Fruit fly (Drosophila melanogaster): ENCODE measurements around the gene CG14431.
A peak's percentile ranks its signal among the peaks of the same experiment; 100 is the strongest.

CG14431 gene

DNA sequence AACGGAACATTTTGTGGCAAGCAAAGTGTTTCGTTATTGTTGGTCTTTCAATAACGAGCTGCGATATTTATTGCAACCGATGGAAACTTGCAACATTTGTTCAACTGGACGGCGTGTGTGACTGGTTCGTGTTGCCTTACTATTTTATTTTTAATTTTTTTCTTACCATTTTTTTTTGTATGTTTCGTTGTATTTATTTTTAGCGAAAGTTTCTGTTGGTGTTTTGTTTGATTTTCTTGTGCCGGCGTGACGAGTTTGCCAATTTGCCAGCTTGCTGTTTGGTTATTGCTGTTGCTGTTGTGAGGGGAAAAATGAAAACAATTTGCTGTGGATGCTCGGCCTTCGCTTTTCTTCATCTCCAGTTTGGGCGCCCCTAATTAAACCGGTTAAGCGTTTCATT is 1.1 kb downstream of the CG14431 start:
- TF ChIP-seq h (GFP tag; optimal IDR thresholded peaks at IDR 0.05) (no peak), dmrt93B (GFP tag; optimal IDR thresholded peaks at IDR 0.05) (no peak), Vsx2 (GFP tag; optimal IDR thresholded peaks at IDR 0.05; ENCODE audit: partially characterized antibody) (no peak), sv (GFP tag; optimal IDR thresholded peaks at IDR 0.05) (no peak), GATAd (GFP tag; optimal IDR thresholded peaks at IDR 0.05) (no peak), CrebA (GFP tag; optimal IDR thresholded peaks at IDR 0.05; ENCODE audit: borderline replicate concordance) (no peak), Hr78 (GFP tag; optimal IDR thresholded peaks at IDR 0.05) (no peak), brk (GFP tag; optimal IDR thresholded peaks at IDR 0.05) (no peak), jim (GFP tag; optimal IDR thresholded peaks at IDR 0.05) (no peak), N (GFP tag; optimal IDR thresholded peaks at IDR 0.05) (no peak), fru (GFP tag; optimal IDR thresholded peaks at IDR 0.05) (no peak), Jra (GFP tag; optimal IDR thresholded peaks at IDR 0.05) (no peak), Hr83 (GFP tag; optimal IDR thresholded peaks at IDR 0.05; ENCODE audit: poor library complexity, severe bottlenecking) (no peak), Sp1 (GFP tag; optimal IDR thresholded peaks at IDR 0.05) (no peak), tai (GFP tag; optimal IDR thresholded peaks at IDR 0.05) (no peak), sage (GFP tag; optimal IDR thresholded peaks at IDR 0.05) (no peak)

DNA sequence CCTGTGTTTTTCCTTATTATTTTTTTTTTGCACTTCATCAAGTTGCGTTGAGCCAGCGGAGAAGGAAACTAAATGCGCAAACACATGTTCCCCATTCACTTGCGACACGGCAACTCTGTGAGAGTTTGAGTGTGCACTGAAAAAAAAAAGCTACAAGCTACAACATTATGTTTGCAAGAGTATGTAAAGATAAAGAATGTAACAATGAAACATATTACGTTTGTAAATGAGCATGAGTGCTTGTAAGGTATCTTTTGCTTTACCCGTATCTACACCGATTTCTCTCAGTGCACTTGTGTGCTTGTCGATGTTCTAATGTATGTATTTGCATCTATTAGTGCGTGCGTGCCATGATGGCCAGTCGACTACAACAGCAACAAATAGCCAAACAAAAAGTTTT is 4.2 kb downstream of the CG14431 start:
- TF ChIP-seq h (GFP tag; optimal IDR thresholded peaks at IDR 0.05) (no peak), pan (optimal IDR thresholded peaks at IDR 0.05) (no peak), fru (GFP tag; optimal IDR thresholded peaks at IDR 0.05) (no peak), dmrt93B (GFP tag; optimal IDR thresholded peaks at IDR 0.05) (no peak), Jra (GFP tag; optimal IDR thresholded peaks at IDR 0.05) (no peak), Myc (optimal IDR thresholded peaks at IDR 0.05) (no peak), lola (GFP tag; optimal IDR thresholded peaks at IDR 0.05) (no peak), Abd-B (GFP tag; optimal IDR thresholded peaks at IDR 0.05) (no peak), CG9705 (GFP tag; optimal IDR thresholded peaks at IDR 0.05) (no peak), Sp1 (GFP tag; optimal IDR thresholded peaks at IDR 0.05) (no peak), Hr83 (GFP tag; optimal IDR thresholded peaks at IDR 0.05; ENCODE audit: poor library complexity, severe bottlenecking) (no peak), Vsx2 (GFP tag; optimal IDR thresholded peaks at IDR 0.05; ENCODE audit: partially characterized antibody) (no peak), Dif (GFP tag; optimal IDR thresholded peaks at IDR 0.05; ENCODE audit: partially characterized antibody) (no peak), Hr78 (GFP tag; optimal IDR thresholded peaks at IDR 0.05) (no peak), rgr (GFP tag; optimal IDR thresholded peaks at IDR 0.05) (no peak), ey (GFP tag; optimal IDR thresholded peaks at IDR 0.05) (no peak), brk (GFP tag; optimal IDR thresholded peaks at IDR 0.05) (no peak), woc (GFP tag; optimal IDR thresholded peaks at IDR 0.05) (no peak), jim (GFP tag; optimal IDR thresholded peaks at IDR 0.05) (no peak), foxo (GFP tag; optimal IDR thresholded peaks at IDR 0.05) (no peak)

DNA sequence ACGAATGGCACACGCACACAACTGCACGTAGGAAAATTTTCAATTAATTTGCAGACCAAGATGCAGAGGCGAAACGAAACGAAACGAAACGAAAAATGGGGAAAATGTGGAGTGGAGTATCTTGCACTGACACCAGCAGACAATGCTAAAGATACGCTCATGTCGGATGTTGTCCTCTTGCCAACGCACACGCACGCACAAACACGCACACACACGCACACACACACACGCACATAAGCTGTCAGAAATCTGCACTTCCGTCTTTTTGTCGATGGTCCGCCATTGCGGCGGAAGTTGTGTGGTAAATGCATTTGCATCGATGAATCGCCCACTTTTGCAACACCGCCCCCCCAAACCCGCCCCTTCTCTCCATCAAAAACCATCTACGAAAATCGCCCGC is 21.0 kb downstream of the CG14431 start:
- TF ChIP-seq lola (GFP tag; optimal IDR thresholded peaks at IDR 0.05): no peak
- peak; percentile 65 for TF ChIP-seq Dfd (GFP tag; optimal IDR thresholded peaks at IDR 0.05)

DNA sequence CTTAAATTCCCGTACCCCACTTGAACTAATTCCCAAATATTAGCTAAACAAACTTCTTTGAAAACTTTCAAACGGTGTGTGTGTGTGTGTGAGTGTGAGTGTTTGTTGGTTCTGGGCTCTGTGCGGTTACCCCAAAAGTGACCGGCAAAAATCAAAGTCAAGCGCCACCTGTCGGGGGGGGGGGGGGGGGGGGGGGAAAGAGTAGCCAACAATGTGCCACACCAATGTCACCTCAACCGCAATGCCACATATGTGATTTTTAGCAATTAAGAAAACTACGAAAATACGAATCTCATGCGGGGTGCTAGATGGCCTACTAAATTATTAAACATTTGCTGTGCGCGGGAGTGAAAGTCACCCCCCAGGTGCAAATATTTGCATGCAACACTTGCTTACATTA is 25.7 kb downstream of the CG14431 start:
- TF ChIP-seq dsf (GFP tag; optimal IDR thresholded peaks at IDR 0.05; ENCODE audit: borderline replicate concordance): no peak
- TF ChIP-seq Dfd (GFP tag; optimal IDR thresholded peaks at IDR 0.05): peak; percentile 90
- no peak for TF ChIP-seq psq (GFP tag; optimal IDR thresholded peaks at IDR 0.05)
- TF ChIP-seq Dif (GFP tag; optimal IDR thresholded peaks at IDR 0.05; ENCODE audit: partially characterized antibody): no peak

DNA sequence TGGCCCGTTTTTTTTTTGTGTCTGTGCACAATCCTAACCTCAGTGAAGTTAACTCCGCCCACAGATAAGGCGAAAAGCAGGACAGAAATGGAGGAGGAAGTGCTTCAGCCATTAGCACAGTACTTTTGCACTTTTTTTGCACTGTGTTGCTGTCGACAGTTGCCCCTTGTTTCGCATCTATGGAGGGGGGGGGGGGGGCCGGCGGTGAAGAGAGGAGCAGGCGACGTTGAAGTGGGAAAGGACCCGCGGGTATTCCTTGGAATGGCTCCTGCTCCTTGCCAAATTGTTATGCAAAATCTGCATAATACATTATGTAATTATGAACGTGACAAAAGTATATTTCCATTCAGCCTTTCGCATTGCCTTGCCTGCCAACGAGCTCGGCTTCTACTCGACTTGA is 28.8 kb downstream of the CG14431 start:
- TF ChIP-seq dmrt93B (GFP tag; optimal IDR thresholded peaks at IDR 0.05) (no peak), CG9705 (GFP tag; optimal IDR thresholded peaks at IDR 0.05) (no peak), Dfd (GFP tag; optimal IDR thresholded peaks at IDR 0.05) (peak; percentile 89), Hr83 (GFP tag; optimal IDR thresholded peaks at IDR 0.05; ENCODE audit: poor library complexity, severe bottlenecking) (no peak), N (GFP tag; optimal IDR thresholded peaks at IDR 0.05) (no peak), woc (GFP tag; optimal IDR thresholded peaks at IDR 0.05) (no peak), GATAd (GFP tag; optimal IDR thresholded peaks at IDR 0.05) (no peak)

DNA sequence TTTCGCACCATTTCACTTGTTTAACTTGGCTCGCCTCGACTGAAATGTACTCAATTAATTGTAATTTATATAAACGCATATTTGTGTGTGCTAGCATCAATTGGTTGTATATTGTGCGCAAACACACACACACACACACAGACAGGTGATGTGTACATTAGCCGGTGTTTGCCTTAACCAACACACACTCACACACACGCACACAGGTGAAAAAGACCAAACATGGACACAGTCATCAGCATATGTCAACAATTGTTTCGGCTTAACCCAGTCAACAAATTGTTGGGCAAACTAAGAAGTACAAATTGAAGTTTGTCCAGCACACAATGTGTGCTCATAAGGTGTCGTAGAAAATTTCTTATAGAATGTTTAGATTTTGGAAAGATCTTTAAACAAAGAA is 29.3 kb downstream of the CG14431 start:
- no peak for TF ChIP-seq brk (GFP tag; optimal IDR thresholded peaks at IDR 0.05)
- TF ChIP-seq woc (GFP tag; optimal IDR thresholded peaks at IDR 0.05): no peak
- no peak for TF ChIP-seq psq (GFP tag; optimal IDR thresholded peaks at IDR 0.05)
- no peak for TF ChIP-seq dl (GFP tag; optimal IDR thresholded peaks at IDR 0.05; ENCODE audit: insufficient read depth in 1 of 2, partially characterized antibody in 2 of 2)
- no peak for TF ChIP-seq pan (optimal IDR thresholded peaks at IDR 0.05)
- TF ChIP-seq usp (GFP tag; optimal IDR thresholded peaks at IDR 0.05): no peak
- no peak for TF ChIP-seq Rel (GFP tag; optimal IDR thresholded peaks at IDR 0.05)
- TF ChIP-seq Rel (tag; optimal IDR thresholded peaks at IDR 0.05): no peak
- no peak for TF ChIP-seq sage (GFP tag; optimal IDR thresholded peaks at IDR 0.05)
- no peak for TF ChIP-seq Abd-B (GFP tag; optimal IDR thresholded peaks at IDR 0.05)
- no peak for TF ChIP-seq dsf (GFP tag; optimal IDR thresholded peaks at IDR 0.05; ENCODE audit: borderline replicate concordance)
- no peak for TF ChIP-seq N (GFP tag; optimal IDR thresholded peaks at IDR 0.05)
- TF ChIP-seq CG32264 (GFP tag; optimal IDR thresholded peaks at IDR 0.05): no peak
- no peak for TF ChIP-seq rgr (GFP tag; optimal IDR thresholded peaks at IDR 0.05)
- no peak for TF ChIP-seq ey (GFP tag; optimal IDR thresholded peaks at IDR 0.05)
- no peak for TF ChIP-seq OdsH (GFP tag; optimal IDR thresholded peaks at IDR 0.05)
- no peak for TF ChIP-seq Jra (GFP tag; optimal IDR thresholded peaks at IDR 0.05)
- no peak for TF ChIP-seq dmrt93B (GFP tag; optimal IDR thresholded peaks at IDR 0.05)
- no peak for TF ChIP-seq Vsx2 (GFP tag; optimal IDR thresholded peaks at IDR 0.05; ENCODE audit: partially characterized antibody)
- no peak for TF ChIP-seq lola (GFP tag; optimal IDR thresholded peaks at IDR 0.05)
